Fruit fly (Drosophila melanogaster) whole organism, embryonic: ENCODE results near the gene CG13108.

Source experiments
- Adf1 ChIP-seq: fragments of 200-800 bp; sonication (Bioruptor generic); IDR thresholded peaks from 2 replicates; pipeline ENCODE4 v1.3.6; 2022; ENCODE audit warnings: missing biosample characterization, missing genetic modification characterization
- Atf6 ChIP-seq: fragments of 200-800 bp; sonication (Bioruptor generic); IDR thresholded peaks from 2 replicates; pipeline ENCODE4 v1.3.6; 2022; ENCODE audit warnings: missing biosample characterization, missing genetic modification characterization
- Awh ChIP-seq: fragments of 200-800 bp; sonication (Bioruptor generic); IDR thresholded peaks from 2 replicates; pipeline ENCODE4, ENCODE4 v1.3.6; 2022; ENCODE audit warnings: missing biosample characterization, missing genetic modification characterization
- CG10321 ChIP-seq: fragments of 200-800 bp; sonication (Bioruptor generic); IDR thresholded peaks from 2 replicates; pipeline ENCODE4 v1.3.6; 2022; ENCODE audit warnings: missing biosample characterization, missing genetic modification characterization
- CG10462 ChIP-seq: fragments of 200-800 bp; sonication (Bioruptor generic); optimal IDR thresholded peaks from 2 replicates; lab custom pipeline; 2016; ENCODE audit warnings: missing biosample characterization, missing genetic modification characterization
- CG10959 ChIP-seq: fragments of 200-800 bp; sonication (Bioruptor generic); IDR thresholded peaks from 2 replicates; pipeline ENCODE4 v1.3.6; 2022; ENCODE audit warnings: missing biosample characterization, missing genetic modification characterization
- CG13296 ChIP-seq: fragments of 200-800 bp; sonication (Bioruptor generic); optimal IDR thresholded peaks from 3 replicates; lab custom pipeline; 2018; ENCODE audit warnings: missing biosample characterization, mild to moderate bottlenecking, missing genetic modification characterization
- CG13424 ChIP-seq: fragments of 200-800 bp; sonication (Bioruptor generic); optimal IDR thresholded peaks from 2 replicates; lab custom pipeline; 2019; ENCODE audit warnings: missing biosample characterization, mild to moderate bottlenecking, missing genetic modification characterization, moderate library complexity
- CG13624 ChIP-seq: fragments of 200-800 bp; sonication (Bioruptor generic); optimal IDR thresholded peaks from 2 replicates; lab custom pipeline; 2016; ENCODE audit warnings: missing biosample characterization, missing genetic modification characterization
- CG14014 ChIP-seq: fragments of 200-800 bp; sonication (Bioruptor generic); IDR thresholded peaks from 2 replicates; pipeline ENCODE4 v1.3.6; 2022; ENCODE audit warnings: missing biosample characterization, missing genetic modification characterization
- CG15514 ChIP-seq: fragments of 200-800 bp; sonication (Bioruptor generic); optimal IDR thresholded peaks from 3 replicates; lab custom pipeline; 2017; ENCODE audit warnings: missing biosample characterization, missing genetic modification characterization, mild to moderate bottlenecking, moderate library complexity, missing genetic modification reagents
- CG17359 ChIP-seq: fragments of 200-800 bp; sonication (Bioruptor generic); optimal IDR thresholded peaks from 3 replicates; lab custom pipeline; 2018; ENCODE audit warnings: missing biosample characterization, mild to moderate bottlenecking, missing genetic modification characterization, moderate library complexity
- CG1832 ChIP-seq: fragments of 200-800 bp; sonication (Bioruptor generic); optimal IDR thresholded peaks from 2 replicates; lab custom pipeline; 2017; ENCODE audit warnings: missing biosample characterization, mild to moderate bottlenecking, missing genetic modification characterization, inconsistent platforms
- CG2129 ChIP-seq: fragments of 200-800 bp; sonication (Bioruptor generic); IDR thresholded peaks from 2 replicates; pipeline ENCODE4 v1.3.6; 2022; ENCODE audit warnings: missing biosample characterization, missing genetic modification characterization; ENCODE audit not compliant: partially characterized antibody
- CG4854 ChIP-seq: fragments of 200-800 bp; sonication (Bioruptor generic); optimal IDR thresholded peaks from 2 replicates; lab custom pipeline; 2016; ENCODE audit warnings: missing biosample characterization, missing genetic modification characterization, inconsistent platforms
- CG6791 ChIP-seq: fragments of 200-800 bp; sonication (Bioruptor generic); IDR thresholded peaks from 3 replicates; pipeline ENCODE4 v1.3.6; 2022; ENCODE audit warnings: missing biosample characterization, missing genetic modification characterization; ENCODE audit not compliant: partially characterized antibody
- CG7928 ChIP-seq: fragments of 200-800 bp; sonication (Bioruptor generic); optimal IDR thresholded peaks from 2 replicates; lab custom pipeline; 2017; ENCODE audit warnings: missing biosample characterization, mild to moderate bottlenecking, missing genetic modification characterization
- CG7987 ChIP-seq: fragments of 200-800 bp; sonication (Bioruptor generic); optimal IDR thresholded peaks from 2 replicates; lab custom pipeline; 2018; ENCODE audit warnings: missing biosample characterization, mild to moderate bottlenecking, missing genetic modification characterization, moderate library complexity
- CG8290 ChIP-seq, 3 experiments: fragments of 200-800 bp; sonication (Bioruptor generic); optimal IDR thresholded peaks; 2 replicates each; lab custom pipeline; 2016 to 2019; ENCODE audit warnings: missing biosample characterization in 3 of 3, missing genetic modification characterization in 3 of 3, mild to moderate bottlenecking in 2 of 3, moderate library complexity in 1 of 3
- CG8359 ChIP-seq: fragments of 200-800 bp; sonication (Bioruptor generic); optimal IDR thresholded peaks from 2 replicates; lab custom pipeline; 2017; ENCODE audit warnings: missing biosample characterization, mild to moderate bottlenecking, missing genetic modification characterization, borderline replicate concordance
- CG8388 ChIP-seq: fragments of 200-800 bp; sonication (Bioruptor generic); optimal IDR thresholded peaks from 2 replicates; lab custom pipeline; 2019; ENCODE audit warnings: missing biosample characterization, mild to moderate bottlenecking, missing genetic modification characterization, moderate library complexity
- Gug ChIP-seq: fragments of 200-800 bp; sonication (Bioruptor generic); IDR thresholded peaks from 4 replicates; pipeline ENCODE4 v1.3.6; 2022; ENCODE audit warnings: missing biosample characterization, missing genetic modification characterization
- HLH3B ChIP-seq: fragments of 200-800 bp; sonication (Bioruptor generic); IDR thresholded peaks from 2 replicates; pipeline ENCODE4 v1.3.6; 2022; ENCODE audit warnings: missing biosample characterization, missing genetic modification characterization
- Hmr ChIP-seq: fragments of 200-800 bp; sonication (Bioruptor generic); optimal IDR thresholded peaks from 3 replicates; lab custom pipeline; 2017; ENCODE audit warnings: mild to moderate bottlenecking, missing biosample characterization, missing genetic modification reagents, missing genetic modification characterization
- Hr78 ChIP-seq, 2 experiments: fragments of 200-800 bp in 1 of 2; fragments of >200 bp in 1 of 2; sonication (Bioruptor generic) in 1 of 2; optimal IDR thresholded peaks; 2 replicates each; lab custom pipeline; 2017 to 2019; ENCODE audit warnings: missing biosample characterization in 2 of 2, missing genetic modification characterization in 2 of 2, mild to moderate bottlenecking in 1 of 2, moderate library complexity in 1 of 2
- Jarid2 ChIP-seq: fragments of 200-800 bp; sonication (Bioruptor generic); optimal IDR thresholded peaks from 3 replicates; lab custom pipeline; 2017; ENCODE audit warnings: mild to moderate bottlenecking, missing biosample characterization, missing genetic modification reagents, missing genetic modification characterization
- Max ChIP-seq: fragments of 200-800 bp; sonication (Bioruptor generic); optimal IDR thresholded peaks from 2 replicates; lab custom pipeline; 2016; ENCODE audit warnings: missing biosample characterization, mild to moderate bottlenecking, missing genetic modification characterization
- NC2α ChIP-seq: fragments of 200-800 bp; sonication (Bioruptor generic); optimal IDR thresholded peaks from 2 replicates; lab custom pipeline; 2016; ENCODE audit warnings: missing biosample characterization, missing genetic modification characterization
- Nf-YC ChIP-seq: fragments of 200-800 bp; optimal IDR thresholded peaks from 3 replicates; lab custom pipeline; 2019; ENCODE audit warnings: missing biosample characterization, mild to moderate bottlenecking, missing genetic modification characterization, moderate library complexity
- Rfx ChIP-seq: fragments of 200-800 bp; sonication (Bioruptor generic); IDR thresholded peaks from 2 replicates; pipeline ENCODE4 v1.3.6; 2022; ENCODE audit warnings: missing biosample characterization, missing genetic modification characterization
- Scr ChIP-seq: fragments of 200-800 bp; sonication (Bioruptor generic); IDR thresholded peaks from 2 replicates; pipeline ENCODE4 v1.3.6; 2022; ENCODE audit warnings: missing biosample characterization, missing genetic modification characterization; ENCODE audit not compliant: partially characterized antibody
- Side ChIP-seq: fragments of 200-800 bp; sonication (Bioruptor generic); optimal IDR thresholded peaks from 2 replicates; lab custom pipeline; 2016; ENCODE audit warnings: missing biosample characterization, missing genetic modification characterization
- Sry-β ChIP-seq: fragments of 200-800 bp; sonication (Bioruptor generic); optimal IDR thresholded peaks from 2 replicates; lab custom pipeline; 2018; ENCODE audit warnings: missing biosample characterization, mild to moderate bottlenecking, missing genetic modification characterization, moderate library complexity
- YL-1 ChIP-seq: fragments of 200-800 bp; sonication (Bioruptor generic); optimal IDR thresholded peaks from 3 replicates; lab custom pipeline; 2017; ENCODE audit warnings: missing biosample characterization, mild to moderate bottlenecking, missing genetic modification characterization
- ato ChIP-seq: fragments of 200-800 bp; sonication (Bioruptor generic); IDR thresholded peaks from 2 replicates; pipeline ENCODE4 v1.3.6; 2022; ENCODE audit warnings: missing biosample characterization, missing genetic modification characterization; ENCODE audit not compliant: partially characterized antibody
- chinmo ChIP-seq: fragments of 200-800 bp; sonication (Bioruptor generic); IDR thresholded peaks from 4 replicates; pipeline ENCODE4 v1.3.6; 2022; ENCODE audit warnings: missing biosample characterization, missing genetic modification characterization; ENCODE audit not compliant: partially characterized antibody
- fd64A ChIP-seq: fragments of 200-800 bp; sonication (Bioruptor generic); optimal IDR thresholded peaks from 3 replicates; lab custom pipeline; 2018; ENCODE audit warnings: missing biosample characterization, mild to moderate bottlenecking, missing genetic modification characterization
- gcm ChIP-seq: fragments of 200-800 bp; sonication (Bioruptor generic); optimal IDR thresholded peaks from 2 replicates; lab custom pipeline; 2019; ENCODE audit warnings: missing biosample characterization, mild to moderate bottlenecking, missing genetic modification characterization, moderate library complexity
- insv ChIP-seq, 2 experiments: fragments of 200-800 bp; sonication (Bioruptor generic); optimal IDR thresholded peaks; 3 replicates each; lab custom pipeline; 2016 to 2018; ENCODE audit warnings: missing biosample characterization in 2 of 2, missing genetic modification characterization in 2 of 2
- kah ChIP-seq: fragments of 200-800 bp; sonication (Bioruptor generic); optimal IDR thresholded peaks from 2 replicates; lab custom pipeline; 2018; ENCODE audit warnings: missing biosample characterization, mild to moderate bottlenecking, missing genetic modification characterization
- mirr ChIP-seq: fragments of 200-800 bp; sonication (Bioruptor generic); optimal IDR thresholded peaks from 3 replicates; lab custom pipeline; 2018; ENCODE audit warnings: missing biosample characterization, mild to moderate bottlenecking, missing genetic modification characterization
- nau ChIP-seq: fragments of 200-800 bp; sonication (Bioruptor generic); optimal IDR thresholded peaks from 3 replicates; lab custom pipeline; 2017; ENCODE audit warnings: missing biosample characterization, mild to moderate bottlenecking, missing genetic modification characterization, missing genetic modification reagents
- peb ChIP-seq: fragments of 200-800 bp; sonication (Bioruptor generic); IDR thresholded peaks from 2 replicates; pipeline ENCODE4 v1.3.6; 2022; ENCODE audit warnings: missing biosample characterization, missing genetic modification characterization
- run ChIP-seq: fragments of 200-800 bp; sonication (Bioruptor generic); optimal IDR thresholded peaks from 3 replicates; lab custom pipeline; 2018; ENCODE audit warnings: missing biosample characterization, mild to moderate bottlenecking, missing genetic modification characterization
- sqz ChIP-seq: fragments of 200-800 bp; sonication (Bioruptor generic); optimal IDR thresholded peaks from 3 replicates; lab custom pipeline; 2018; ENCODE audit warnings: missing biosample characterization, mild to moderate bottlenecking, missing genetic modification characterization
- stc ChIP-seq: fragments of 200-800 bp; sonication (Bioruptor generic); IDR thresholded peaks from 2 replicates; pipeline ENCODE4 v1.3.6; 2022; ENCODE audit warnings: missing biosample characterization, missing genetic modification characterization
- zf30C ChIP-seq: fragments of 200-800 bp; sonication (Bioruptor generic); optimal IDR thresholded peaks from 3 replicates; lab custom pipeline; 2018; ENCODE audit warnings: missing biosample characterization, mild to moderate bottlenecking, missing genetic modification characterization
- zfh1 ChIP-seq: fragments of 200-800 bp; sonication (Bioruptor generic); IDR thresholded peaks from 3 replicates; pipeline ENCODE4 v1.3.6; 2022; ENCODE audit warnings: missing biosample characterization, missing genetic modification characterization

CG13108 gene

dm6 chr2L:9176114-9176553 is 12.1 kb downstream of the CG13108 start (continued):
- TF ChIP-seq CG8359 (GFP tag; lab: Kevin White, UChicago) (peak; percentile 18), nau (GFP tag; lab: Kevin White, UChicago) (peak; percentile 63), zf30C (GFP tag; lab: Kevin White, UChicago) (peak; percentile 42), CG1832 (GFP tag; lab: Kevin White, UChicago) (peak; percentile 97), CG6791 (GFP tag; lab: Robert Waterston, UW) (0 out of 3 replicates have a peak, but pooled peaks have one; percentile 43), Gug (GFP tag; lab: Robert Waterston, UW) (0 out of 4 replicates have a peak, but pooled peaks have one; percentile 31), stc (peak; percentile 57; the same call in 1 of the 2 replicates), Hr78 (GFP tag; optimal IDR thresholded peaks at IDR 0.05; lab: Kevin White, UChicago) (peak in 1 of 2 experiments; percentile 83), Awh (GFP tag; lab: Robert Waterston, UW) (0 out of 2 replicates have a peak, but pooled peaks have one; percentile 11), CG8388 (peak; percentile 15), CG14014 (GFP tag; lab: Robert Waterston, UW) (0 out of 2 replicates have a peak, but pooled peaks have one; percentile 34), CG17359 (tag; lab: Kevin White, UChicago) (peak; percentile 6), NC2α (GFP tag; lab: Kevin White, UChicago) (peak; percentile 16), fd64A (GFP tag; lab: Kevin White, UChicago) (peak; percentile 13), kah (GFP tag; lab: Kevin White, UChicago) (peak; percentile 76), CG10462 (GFP tag; lab: Kevin White, UChicago) (no peak), CG8290 (GFP tag; optimal IDR thresholded peaks at IDR 0.05; lab: Kevin White, UChicago) (no peak), CG8290 (tag; optimal IDR thresholded peaks at IDR 0.05; lab: Kevin White, UChicago) (peak; percentile 42 to 58), Atf6 (peak; percentile 66), chinmo (peak; percentile 95), CG2129 (GFP tag; lab: Robert Waterston, UW) (no peak), insv (GFP tag; optimal IDR thresholded peaks at IDR 0.05; lab: Kevin White, UChicago) (peak in 1 of 2 experiments; percentile 57), CG10959 (GFP tag; lab: Robert Waterston, UW) (no peak), zfh1 (GFP tag; lab: Robert Waterston, UW) (peak; percentile 53; the same call in 1 of the 3 replicates), CG13624 (GFP tag; lab: Kevin White, UChicago) (peak; percentile 55), CG4854 (GFP tag; lab: Kevin White, UChicago) (no peak), peb (0 out of 2 replicates have a peak, but pooled peaks have one; percentile 33), run (tag; lab: Kevin White, UChicago) (no peak), Sry-β (GFP tag; lab: Kevin White, UChicago) (no peak), CG7928 (no peak), Rfx (peak; percentile 59), CG15514 (GFP tag; lab: Kevin White, UChicago) (peak; percentile 40), gcm (GFP tag; lab: Kevin White, UChicago) (peak; percentile 70), mirr (GFP tag; lab: Kevin White, UChicago) (peak; percentile 82), sqz (GFP tag; lab: Kevin White, UChicago) (peak; percentile 15), Hmr (peak; percentile 57), Adf1 (GFP tag; lab: Robert Waterston, UW) (peak; percentile 56; the same call in 1 of the 2 replicates), CG10321 (GFP tag; lab: Robert Waterston, UW) (peak; percentile 99), ato (GFP tag; lab: Robert Waterston, UW) (peak; percentile 59; the same call in 1 of the 2 replicates), Side (GFP tag; lab: Kevin White, UChicago) (peak; percentile 56), CG7987 (GFP tag; lab: Kevin White, UChicago) (peak; percentile 37), Scr (GFP tag; lab: Robert Waterston, UW) (peak; percentile 49), Max (GFP tag; lab: Kevin White, UChicago) (peak; percentile 12), HLH3B (peak; percentile 27; the same call in 1 of the 2 replicates), Nf-YC (tag; lab: Kevin White, UChicago) (peak; percentile 66), YL-1 (GFP tag; lab: Kevin White, UChicago) (peak; percentile 9), CG13296 (GFP tag; lab: Kevin White, UChicago) (peak; percentile 42), Jarid2 (GFP tag; lab: Kevin White, UChicago) (peak; percentile 98), CG13424 (tag; lab: Kevin White, UChicago) (peak; percentile 2)
